Worm (Caenorhabditis elegans) whole organism, late embryonic: Measurements from ENCODE around the gene F21A3.4.

Source experiments
- fkh-10 ChIP-seq: fragments of 150-350 bp; optimal IDR thresholded peaks from 2 replicates; lab custom pipeline; 2014; ENCODE audit warnings: missing biosample characterization, missing genetic modification reagents, missing genetic modification characterization
- pha-4 ChIP-seq: fragments of 150-350 bp; optimal IDR thresholded peaks from 2 replicates; lab custom pipeline; 2018; ENCODE audit warnings: missing biosample characterization, missing genetic modification reagents, missing genetic modification characterization
- rnt-1 ChIP-seq: sonication (generic microtip); optimal IDR thresholded peaks from 2 replicates; lab custom pipeline; 2016; ENCODE audit warnings: missing genetic modification characterization, missing compliant biosample characterization

DNA sequence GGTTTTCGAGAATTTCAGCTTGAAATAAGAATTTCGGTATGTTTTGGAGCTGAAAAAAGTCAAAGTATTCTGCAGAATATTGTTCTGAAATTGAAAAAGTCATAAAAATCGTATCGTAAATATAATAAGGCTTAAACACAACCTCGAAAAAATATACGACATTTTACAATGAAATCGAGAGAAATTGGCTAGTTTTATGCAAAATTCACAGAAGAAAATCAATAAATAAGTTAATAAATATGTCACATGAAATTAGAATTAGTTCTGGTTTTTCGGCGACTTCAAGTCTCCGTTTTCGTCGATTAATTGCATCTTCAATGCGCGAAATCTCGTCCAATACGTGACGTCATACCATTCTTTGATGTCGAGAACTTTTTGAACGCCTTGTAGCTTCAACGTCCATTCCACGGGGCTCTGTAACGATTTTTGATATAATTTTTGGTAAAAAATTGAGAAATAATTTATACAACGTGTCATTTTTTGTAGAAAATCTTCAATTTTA lies 41.0 kb downstream of the F21A3.4 start, which contains the start of gene atx-3:
- TF ChIP-seq fkh-10 (GFP tag; lab: Kevin White, UChicago): no peak
- TF ChIP-seq rnt-1 (tag; lab: Kevin White, UChicago): no peak
- TF ChIP-seq pha-4: no peak
